Worm (Caenorhabditis elegans): ENCODE measurements around the gene srj-4.

Gene srj-4

ce11 chrV:12167653-12168052, 4.6 kb downstream of the srj-4 start, which contains the start of gene col-37:
Gene col-37, minus strand, starts transcription at chrV:12167753.
- TF ChIP-seq sptf-2 (GFP tag; optimal IDR thresholded peaks at IDR 0.05) (no peak), F33H1.4 (GFP tag; IDR thresholded peaks at IDR 0.05) (no peak)

DNA sequence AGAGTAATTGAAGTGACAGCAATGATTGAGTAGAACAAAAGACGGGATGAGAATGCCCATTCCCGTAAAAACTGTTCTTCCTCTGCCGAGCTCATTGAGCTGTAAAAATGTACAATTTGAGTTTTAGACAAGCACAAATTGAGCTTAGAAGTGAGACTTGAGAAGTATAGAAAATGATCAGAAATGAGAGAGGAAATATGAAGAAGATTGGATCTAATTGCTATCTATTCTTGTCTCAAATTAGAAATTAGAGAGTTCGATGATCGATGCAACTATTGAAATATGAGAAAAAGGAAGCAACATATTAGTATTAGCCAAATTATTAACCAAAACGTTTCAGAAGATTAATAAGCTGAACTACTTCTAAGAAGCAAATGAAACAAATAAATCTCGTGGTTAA, 7.1 kb downstream of the srj-4 start, which contains the start of gene ZK863.1:
Gene ZK863.1, minus strand, starts transcription at position 101 of the 400 bp plus-strand sequence.
- no peak for TF ChIP-seq sea-2 (GFP tag; IDR thresholded peaks at IDR 0.05)
- no peak for TF ChIP-seq ceh-79 (tag; optimal IDR thresholded peaks at IDR 0.05)
- TF ChIP-seq F37B4.10 (GFP tag; IDR thresholded peaks at IDR 0.05), result no peak
- no peak for TF ChIP-seq akir-1 (GFP tag; optimal IDR thresholded peaks at IDR 0.05)
- no peak for TF ChIP-seq nfya-1 (tag; optimal IDR thresholded peaks at IDR 0.05; ENCODE audit: borderline replicate concordance, insufficient read depth)

DNA sequence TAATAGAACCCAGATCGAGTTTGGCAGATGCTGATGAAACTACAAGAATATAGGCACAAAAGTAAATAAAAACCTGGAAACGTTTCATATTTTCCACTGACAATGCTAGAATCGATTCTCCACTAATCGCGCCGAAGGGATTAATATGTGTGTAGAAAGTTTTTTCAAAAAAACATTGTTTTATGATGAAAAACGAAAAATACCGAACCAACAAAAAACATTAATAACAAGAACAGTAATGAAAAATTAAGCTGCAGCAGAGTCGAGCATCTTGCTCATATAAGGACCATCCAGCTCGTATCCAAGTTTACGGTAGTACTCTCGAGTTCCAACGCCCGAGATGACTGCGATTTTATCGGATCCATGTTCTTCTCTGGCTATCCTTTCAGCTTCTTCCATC, 16.3 kb downstream of the srj-4 start, which contains the start of gene clec-224:
Gene clec-224, minus strand, starts transcription at position 101 of the 400 bp plus-strand sequence.
- TF ChIP-seq snpc-3.4 (tag; optimal IDR thresholded peaks at IDR 0.05), result no peak
- TF ChIP-seq F49E8.2 (tag; optimal IDR thresholded peaks at IDR 0.05; ENCODE audit: insufficient read depth), result no peak
- no peak for TF ChIP-seq let-526 (GFP tag; IDR thresholded peaks at IDR 0.05)
- TF ChIP-seq egrh-3 (GFP tag; IDR thresholded peaks at IDR 0.05), result no peak
- TF ChIP-seq gei-17 (GFP tag; optimal IDR thresholded peaks at IDR 0.05), result no peak
- TF ChIP-seq ceh-91 (GFP tag; IDR thresholded peaks at IDR 0.05), result no peak
- no peak for TF ChIP-seq let-607 (tag; optimal IDR thresholded peaks at IDR 0.05)
- TF ChIP-seq hmg-1.2 (GFP tag; IDR thresholded peaks at IDR 0.05), result no peak
- TF ChIP-seq F55B11.4 (tag; optimal IDR thresholded peaks at IDR 0.05; ENCODE audit: borderline replicate concordance, insufficient read depth), result no peak
- no peak for TF ChIP-seq ekl-4 (GFP tag; IDR thresholded peaks at IDR 0.05)
- no peak for TF ChIP-seq ZK185.1 (tag; optimal IDR thresholded peaks at IDR 0.05; ENCODE audit: poor library complexity, severe bottlenecking)
- TF ChIP-seq rcor-1 (GFP tag; IDR thresholded peaks at IDR 0.05), result no peak
- TF ChIP-seq bed-2 (GFP tag; IDR thresholded peaks at IDR 0.05), result no peak
- no peak for TF ChIP-seq hlh-12 (tag; optimal IDR thresholded peaks at IDR 0.05)
- no peak for TF ChIP-seq B0261.1 (tag; optimal IDR thresholded peaks at IDR 0.05)
- no peak for TF ChIP-seq attf-6 (GFP tag; IDR thresholded peaks at IDR 0.05)

DNA sequence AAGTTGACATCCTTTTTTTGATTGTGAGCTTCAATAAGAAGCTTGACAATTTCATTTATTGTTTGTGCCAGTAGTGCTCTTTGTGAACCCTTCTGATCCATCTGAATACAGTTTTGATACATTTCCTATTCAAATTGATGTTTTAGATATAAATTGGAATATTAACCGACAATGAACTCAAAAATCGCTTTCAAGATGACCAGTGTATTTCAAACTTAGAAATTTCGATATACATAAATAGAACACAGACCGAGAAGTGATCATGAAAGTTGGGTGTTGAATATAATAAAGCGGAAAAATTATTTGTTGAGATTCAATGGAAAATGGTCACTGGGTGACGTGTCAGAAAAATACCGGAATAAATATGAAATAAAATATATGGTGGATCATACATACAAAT, 18.3 kb downstream of the srj-4 start, which contains the start of gene elpc-3:
Gene elpc-3, minus strand, starts transcription at position 101 of the 400 bp plus-strand sequence.
- no peak for TF ChIP-seq attf-5 (GFP tag; optimal IDR thresholded peaks at IDR 0.05)
- TF ChIP-seq ama-1 (optimal IDR thresholded peaks at IDR 0.05), result no peak
- peak in 1 of 2 experiments; percentile 27 for TF ChIP-seq ama-1 (GFP tag; optimal IDR thresholded peaks at IDR 0.05)

DNA sequence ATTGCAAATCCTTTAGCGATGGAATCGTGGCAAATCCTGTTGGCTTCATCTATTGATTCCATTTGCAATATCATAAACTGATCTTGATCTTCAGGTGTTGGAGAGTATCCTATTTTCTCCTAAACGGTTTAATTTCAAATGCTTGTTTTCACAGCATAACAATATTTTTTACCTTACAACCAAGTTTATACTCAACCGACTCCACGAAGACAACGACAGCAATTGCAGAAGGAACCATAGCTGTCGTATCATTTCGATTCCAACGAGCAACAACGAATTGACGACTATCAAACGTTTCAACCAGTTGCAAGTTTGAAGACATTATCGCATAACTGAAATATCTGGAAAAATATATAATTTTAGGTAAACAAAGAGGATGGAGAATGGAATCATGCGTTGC, 20.8 kb downstream of the srj-4 start, which contains the start of gene usip-1:
Gene usip-1, minus strand, starts transcription at position 341 of the 400 bp plus-strand sequence.
- TF ChIP-seq chd-7 (tag; optimal IDR thresholded peaks at IDR 0.05), result no peak
- TF ChIP-seq aptf-3 (GFP tag; IDR thresholded peaks at IDR 0.05), result no peak
- TF ChIP-seq attf-6 (GFP tag; IDR thresholded peaks at IDR 0.05), result no peak
- no peak for TF ChIP-seq ztf-28 (GFP tag; IDR thresholded peaks at IDR 0.05)
- no peak for TF ChIP-seq lsy-27 (tag; optimal IDR thresholded peaks at IDR 0.05; ENCODE audit: borderline replicate concordance, insufficient read depth)
- TF ChIP-seq nhr-90 (tag; optimal IDR thresholded peaks at IDR 0.05), result no peak
- TF ChIP-seq F57A8.1 (GFP tag; optimal IDR thresholded peaks at IDR 0.05), result no peak
- no peak for TF ChIP-seq K12H6.12 (tag; optimal IDR thresholded peaks at IDR 0.05)
- no peak for TF ChIP-seq madf-10 (tag; optimal IDR thresholded peaks at IDR 0.05)
- TF ChIP-seq cebp-1 (GFP tag; IDR thresholded peaks at IDR 0.05), result no peak
- TF ChIP-seq cebp-1 (tag; optimal IDR thresholded peaks at IDR 0.05), result no peak
- no peak for TF ChIP-seq nfya-2 (GFP tag; IDR thresholded peaks at IDR 0.05)
- no peak for TF ChIP-seq ets-4 (GFP tag; optimal IDR thresholded peaks at IDR 0.05)
- no peak for TF ChIP-seq mel-28 (tag; optimal IDR thresholded peaks at IDR 0.05; ENCODE audit: borderline replicate concordance)
